Worm (Caenorhabditis elegans) whole organism, L4/young adult: ENCODE results near the gene pac-1.

Experiments
- W03F9.2 ChIP-seq: fragments of 150-350 bp; optimal IDR thresholded peaks from 2 replicates; lab custom pipeline; 2014; ENCODE audit warnings: missing biosample characterization, missing genetic modification characterization
- him-1 ChIP-seq: sonication (generic microtip); optimal IDR thresholded peaks from 2 replicates; lab custom pipeline; 2016; ENCODE audit warnings: missing genotype, missing genetic modification reagents, missing genetic modification characterization, missing compliant biosample characterization

DNA sequence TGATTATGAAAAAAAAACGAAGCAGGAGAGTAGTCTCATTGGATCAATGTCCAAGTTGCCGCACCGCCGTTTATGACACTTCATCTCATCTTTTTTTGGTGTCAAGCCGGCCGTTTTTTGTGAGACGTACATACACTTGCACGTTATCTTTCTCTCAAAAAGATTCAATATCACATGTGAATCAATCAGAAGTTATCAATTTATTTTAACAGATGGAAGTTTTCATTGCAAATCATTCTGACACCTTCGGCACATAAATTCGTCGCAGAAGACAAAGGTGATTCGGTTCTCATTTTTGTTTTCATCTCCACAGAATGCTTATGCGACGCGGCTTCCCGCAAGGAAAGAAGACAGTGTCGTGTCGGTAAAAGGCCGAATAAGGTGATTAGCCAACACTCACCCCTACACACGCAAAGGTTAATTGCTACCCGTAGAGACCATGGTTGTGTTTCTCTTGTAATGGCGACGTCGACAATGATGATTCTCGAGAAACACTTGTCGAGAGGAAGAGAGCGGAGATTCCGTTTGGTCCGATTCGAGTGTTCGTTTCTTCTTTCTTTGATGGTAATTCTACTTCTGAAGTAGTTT, 9.5 kb downstream of the pac-1 start:
- TF ChIP-seq him-1 (tag; lab: Kevin White, UChicago) (no peak), W03F9.2 (tag; lab: Kevin White, UChicago) (no peak)
